Fruit fly (Drosophila melanogaster): ENCODE measurements around the gene Trim9.

DNA sequence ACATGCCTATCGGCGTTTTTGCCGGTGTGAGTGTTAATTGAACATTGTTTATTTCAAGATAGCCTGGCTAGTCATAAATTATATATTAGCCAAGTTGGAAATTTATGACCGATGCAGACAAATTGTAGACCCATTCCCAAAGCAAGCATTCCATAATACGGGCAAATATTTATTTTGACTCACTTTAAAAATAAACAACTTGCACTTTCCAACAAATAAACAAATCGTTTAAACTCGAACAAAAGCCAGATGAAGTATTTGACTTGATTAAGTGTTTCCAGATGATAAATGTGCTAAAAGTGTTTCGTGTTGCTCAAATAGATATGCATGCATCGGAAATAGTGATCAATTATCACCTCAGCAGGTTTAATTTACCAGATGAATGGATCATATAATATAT lies 49.2 kb upstream of the Trim9 start:
- no peak for TF ChIP-seq CG8478 (optimal IDR thresholded peaks at IDR 0.05)
- no peak for TF ChIP-seq CTCF (optimal IDR thresholded peaks at IDR 0.05)

All from S2 (cell line).